Fruit fly (Drosophila melanogaster) whole organism, pupa: ENCODE results near the gene Cys.

Experiments used
- CG10348 ChIP-seq: fragments of 200-800 bp; sonication (Bioruptor generic); IDR thresholded peaks from 2 replicates; pipeline ENCODE4 v1.3.6; 2022; ENCODE audit warnings: missing biosample characterization, missing genetic modification characterization
- CG12605 ChIP-seq: fragments of 200-800 bp; sonication (Bioruptor generic); IDR thresholded peaks from 2 replicates; pipeline ENCODE4 v1.3.6; 2022; ENCODE audit warnings: missing biosample characterization, missing genetic modification characterization
- CG14655 ChIP-seq: fragments of 200-800 bp; sonication (Bioruptor generic); optimal IDR thresholded peaks from 3 replicates; lab custom pipeline; 2017; ENCODE audit warnings: mild to moderate bottlenecking, missing biosample characterization, missing genetic modification reagents, missing genetic modification characterization
- CG15710 ChIP-seq: fragments of 200-800 bp; sonication (Bioruptor generic); optimal IDR thresholded peaks from 2 replicates; lab custom pipeline; 2018; ENCODE audit warnings: missing biosample characterization, mild to moderate bottlenecking, missing genetic modification characterization, moderate library complexity
- CG17806 ChIP-seq: fragments of 200-800 bp; sonication (Bioruptor generic); optimal IDR thresholded peaks from 2 replicates; lab custom pipeline; 2018; ENCODE audit warnings: missing biosample characterization, mild to moderate bottlenecking, missing genetic modification characterization, moderate library complexity
- CG4496 ChIP-seq: fragments of 200-800 bp; sonication (Bioruptor generic); IDR thresholded peaks from 3 replicates; pipeline ENCODE4 v1.3.6; 2022; ENCODE audit warnings: missing biosample characterization, missing genetic modification characterization
- CG8301 ChIP-seq: fragments of 200-800 bp; sonication (Bioruptor generic); optimal IDR thresholded peaks from 2 replicates; lab custom pipeline; 2018; ENCODE audit warnings: missing biosample characterization, mild to moderate bottlenecking, missing genetic modification characterization
- CG9948 ChIP-seq: fragments of 200-800 bp; sonication (Bioruptor generic); optimal IDR thresholded peaks from 2 replicates; lab custom pipeline; 2018; ENCODE audit warnings: missing biosample characterization, mild to moderate bottlenecking, missing genetic modification characterization, moderate library complexity
- D1 ChIP-seq: fragments of 200-800 bp; sonication (Bioruptor generic); optimal IDR thresholded peaks from 2 replicates; lab custom pipeline; 2018; ENCODE audit warnings: missing biosample characterization, mild to moderate bottlenecking, missing genetic modification characterization, moderate library complexity
- EcR ChIP-seq: fragments of 200-800 bp; sonication (Bioruptor generic); optimal IDR thresholded peaks from 3 replicates; lab custom pipeline; 2019; ENCODE audit warnings: missing biosample characterization, missing genetic modification characterization, mild to moderate bottlenecking, moderate library complexity, missing genetic modification reagents
- Ets98B ChIP-seq: fragments of 200-800 bp; sonication (Bioruptor generic); IDR thresholded peaks from 2 replicates; pipeline ENCODE4 v1.3.6; 2022; ENCODE audit warnings: missing biosample characterization, missing genetic modification characterization
- Pif1A ChIP-seq: fragments of 200-800 bp; sonication (Bioruptor generic); optimal IDR thresholded peaks from 3 replicates; lab custom pipeline; 2016; ENCODE audit warnings: missing biosample characterization, missing genetic modification characterization
- Pif1B ChIP-seq: fragments of 200-800 bp; sonication (Bioruptor generic); optimal IDR thresholded peaks from 3 replicates; lab custom pipeline; 2016; ENCODE audit warnings: missing biosample characterization, missing genetic modification characterization
- gl ChIP-seq: fragments of 200-800 bp; sonication (Bioruptor generic); optimal IDR thresholded peaks from 2 replicates; lab custom pipeline; 2018; ENCODE audit warnings: missing biosample characterization, mild to moderate bottlenecking, missing genetic modification characterization

- TF ChIP-seq gl (no peak), D1 (tag; lab: Kevin White, UChicago) (no peak), Ets98B (peak; percentile 35; the same call in 1 of the 2 replicates), Pif1B (GFP tag; lab: Kevin White, UChicago) (no peak), EcR (GFP tag; lab: Kevin White, UChicago) (no peak), CG10348 (no peak), CG4496 (GFP tag; lab: Robert Waterston, UW) (peak; percentile 56; the same call in 2 of the 3 replicates), CG12605 (GFP tag; lab: Robert Waterston, UW) (0 out of 2 replicates have a peak, but pooled peaks have one; percentile 21), Pif1A (GFP tag; lab: Kevin White, UChicago) (no peak), CG8301 (peak; percentile 12), CG17806 (tag; lab: Kevin White, UChicago) (no peak), CG15710 (tag; lab: Kevin White, UChicago) (no peak), CG9948 (tag; lab: Kevin White, UChicago) (no peak), CG14655 (GFP tag; lab: Kevin White, UChicago) (peak; percentile 32)
These were observed 7.5 kb upstream of the Cys start, which contains the start of gene stumps for dm6 chr3R:14576692-14577646.
